Worm (Caenorhabditis elegans) whole organism, midembryonic: ENCODE measurements around the gene C02F4.4.

Experiments used
- flt-1 ChIP-seq: fragments of 200-800 bp; sonication (Bioruptor generic); IDR thresholded peaks from 2 replicates; pipeline ENCODE4 v1.3.6; 2022; ENCODE audit warnings: missing genetic modification characterization, missing compliant biosample characterization
- tab-1 ChIP-seq: fragments of 200-800 bp; sonication (Bioruptor generic); IDR thresholded peaks from 2 replicates; pipeline ENCODE4 v1.3.6; 2022; ENCODE audit warnings: missing genetic modification characterization, missing compliant biosample characterization

- no peak for TF ChIP-seq tab-1 (GFP tag; lab: Robert Waterston, UW)
- TF ChIP-seq flt-1 (GFP tag; lab: Robert Waterston, UW): no peak
Measured at ce11 chrIV:10542283-10542682, 27.3 kb upstream of the C02F4.4 start.
